Worm (Caenorhabditis elegans) whole organism, L4 larva: ENCODE data around the gene pph-1.
A peak's percentile ranks its signal among the peaks of the same experiment; 100 is the strongest.

ENCODE experiments used
- D1046.2 ChIP-seq: fragments of 200-800 bp; sonication (Bioruptor generic); IDR thresholded peaks from 2 replicates; pipeline ENCODE4 v1.3.6; 2022; ENCODE audit warnings: missing genetic modification characterization, missing compliant biosample characterization
- F26F4.8 ChIP-seq: fragments of 200-800 bp; sonication (Bioruptor generic); conservative IDR thresholded peaks from 2 replicates; pipeline ENCODE4 v1.3.6; 2022; ENCODE audit warnings: missing genetic modification characterization, missing compliant biosample characterization
- F49E8.2 ChIP-seq: sonication (generic microtip); optimal IDR thresholded peaks from 2 replicates; lab custom pipeline; 2016; ENCODE audit warnings: missing compliant biosample characterization, mild to moderate bottlenecking, missing genetic modification characterization, borderline replicate concordance
- Y105C5A.15 ChIP-seq: fragments of 200-800 bp; sonication (Bioruptor generic); IDR thresholded peaks from 2 replicates; pipeline ENCODE4 v1.3.6; 2022; ENCODE audit warnings: missing genetic modification characterization, missing compliant biosample characterization
- Y5F2A.4 ChIP-seq: fragments of 200-800 bp; sonication (Bioruptor generic); optimal IDR thresholded peaks from 2 replicates; lab custom pipeline; 2018; ENCODE audit warnings: mild to moderate bottlenecking, missing genetic modification characterization, missing compliant biosample characterization
- Y75B8A.6 ChIP-seq: fragments of 200-800 bp; sonication (Bioruptor generic); IDR thresholded peaks from 2 replicates; pipeline ENCODE4 v1.3.6; 2022; ENCODE audit warnings: missing genetic modification reagents, missing genetic modification characterization, missing compliant biosample characterization
- ZK337.2 ChIP-seq: fragments of 200-800 bp; sonication (Bioruptor generic); IDR thresholded peaks from 2 replicates; pipeline ENCODE4 v1.3.6; 2022; ENCODE audit warnings: missing genetic modification reagents, missing genetic modification characterization, missing compliant biosample characterization
- aha-1 ChIP-seq: fragments of 150-350 bp; peaks from one replicate; lab custom pipeline; 2014; ENCODE audit warnings: missing biosample characterization, missing genetic modification characterization
- aly-2 ChIP-seq: sonication (generic microtip); optimal IDR thresholded peaks from 2 replicates; lab custom pipeline; 2018; ENCODE audit warnings: missing biosample characterization, missing genetic modification characterization
- ama-1 ChIP-seq: fragments of 150-350 bp; optimal IDR thresholded peaks from 2 replicates; lab custom pipeline; 2014; ENCODE audit warnings: inconsistent platforms, mixed read lengths
- arid-1 ChIP-seq: fragments of 200-800 bp; sonication (Bioruptor generic); conservative IDR thresholded peaks from 2 replicates; pipeline ENCODE4 v1.3.6; 2022; ENCODE audit warnings: missing genetic modification reagents, missing genetic modification characterization, missing compliant biosample characterization
- ceh-44 ChIP-seq: fragments of 200-800 bp; sonication (Bioruptor generic); IDR thresholded peaks from 2 replicates; pipeline ENCODE4 v1.3.6; 2022; ENCODE audit warnings: missing genetic modification reagents, missing genetic modification characterization, missing compliant biosample characterization
- ceh-82 ChIP-seq: sonication (generic microtip); optimal IDR thresholded peaks from 2 replicates; lab custom pipeline; 2017; ENCODE audit warnings: missing biosample characterization, missing genetic modification characterization
- daf-16 ChIP-seq, 3 experiments: sonication (generic microtip); optimal IDR thresholded peaks; 2 replicates each; lab custom pipeline; 2016 to 2017; ENCODE audit warnings: missing genetic modification characterization in 3 of 3, missing genetic modification reagents in 3 of 3, mild to moderate bottlenecking in 2 of 3, missing compliant biosample characterization in 2 of 3, missing biosample characterization in 1 of 3, moderate library complexity in 1 of 3
- dmd-6 ChIP-seq: fragments of 200-800 bp; sonication (Bioruptor generic); IDR thresholded peaks from 2 replicates; pipeline ENCODE4 v1.3.6; 2022; ENCODE audit warnings: missing genetic modification reagents, missing genetic modification characterization, missing compliant biosample characterization
- dpl-1 ChIP-seq: fragments of 150-350 bp; optimal IDR thresholded peaks from 2 replicates; lab custom pipeline; 2014; ENCODE audit warnings: missing biosample characterization, missing genetic modification reagents, missing genetic modification characterization
- dve-1 ChIP-seq: sonication (generic microtip); optimal IDR thresholded peaks from 2 replicates; lab custom pipeline; 2017; ENCODE audit warnings: antibody characterized with exemption, mild to moderate bottlenecking, missing genetic modification characterization, missing compliant biosample characterization; ENCODE audit not compliant: insufficient read depth
- egl-27 ChIP-seq: sonication (generic microtip); optimal IDR thresholded peaks from 3 replicates; lab custom pipeline; 2017; ENCODE audit warnings: missing biosample characterization, missing genetic modification reagents, missing genetic modification characterization
- gei-8 ChIP-seq: fragments of 200-800 bp; sonication (Bioruptor generic); optimal IDR thresholded peaks from 2 replicates; lab custom pipeline; 2018; ENCODE audit warnings: mild to moderate bottlenecking, missing genetic modification characterization, missing compliant biosample characterization
- hif-1 ChIP-seq, 2 experiments: sonication (generic microtip); optimal IDR thresholded peaks; 2 replicates each; lab custom pipeline; 2016 to 2017; ENCODE audit warnings: missing compliant biosample characterization in 2 of 2, missing genetic modification characterization in 2 of 2, missing genetic modification reagents in 2 of 2, missing genotype in 2 of 2, mild to moderate bottlenecking in 1 of 2
- hlh-30 ChIP-seq: sonication (generic microtip); optimal IDR thresholded peaks from 2 replicates; lab custom pipeline; 2017; ENCODE audit warnings: antibody characterized with exemption, mild to moderate bottlenecking, missing genetic modification characterization, missing compliant biosample characterization; ENCODE audit not compliant: insufficient read depth
- jun-1 ChIP-seq: fragments of 150-350 bp; optimal IDR thresholded peaks from 2 replicates; lab custom pipeline; 2014; ENCODE audit warnings: missing biosample characterization, missing genetic modification reagents, missing genetic modification characterization
- lim-7 ChIP-seq: fragments of 200-800 bp; sonication (Bioruptor generic); IDR thresholded peaks from 2 replicates; pipeline ENCODE4 v1.3.6; 2022; ENCODE audit warnings: missing genetic modification characterization, missing compliant biosample characterization
- lsy-2 ChIP-seq, 2 experiments: fragments of 150-350 bp in 1 of 2; sonication (generic microtip) in 1 of 2; optimal IDR thresholded peaks; 2 replicates each; lab custom pipeline; 2014 to 2017; ENCODE audit warnings: missing biosample characterization in 2 of 2, missing genetic modification characterization in 2 of 2
- madf-5 ChIP-seq, 2 experiments: fragments of 200-800 bp; sonication (Bioruptor generic); IDR thresholded peaks; 2 replicates each; pipeline ENCODE4 v1.3.6; 2022; ENCODE audit warnings: missing compliant biosample characterization in 2 of 2, missing genetic modification characterization in 2 of 2
- mdl-1 ChIP-seq, 2 experiments: fragments of 150-350 bp in 1 of 2; sonication (generic microtip) in 1 of 2; optimal IDR thresholded peaks; 2 replicates each; lab custom pipeline; 2014 to 2017; ENCODE audit warnings: missing biosample characterization in 2 of 2, missing genetic modification characterization in 2 of 2
- mep-1 ChIP-seq: fragments of 150-350 bp; sonication (generic microtip); optimal IDR thresholded peaks from 3 replicates; lab custom pipeline; 2014; ENCODE audit warnings: missing biosample characterization, missing genetic modification characterization
- mes-2 ChIP-seq: sonication (generic microtip); optimal IDR thresholded peaks from 2 replicates; lab custom pipeline; 2016; ENCODE audit warnings: missing genotype, mild to moderate bottlenecking, missing genetic modification characterization, missing compliant biosample characterization; ENCODE audit not compliant: poor library complexity, severe bottlenecking
- nhr-102 ChIP-seq: sonication (generic microtip); optimal IDR thresholded peaks from 2 replicates; lab custom pipeline; 2016; ENCODE audit warnings: mild to moderate bottlenecking, missing genetic modification characterization, moderate library complexity, missing compliant biosample characterization
- nhr-237 ChIP-seq: sonication (generic microtip); optimal IDR thresholded peaks from 2 replicates; lab custom pipeline; 2017; ENCODE audit warnings: missing biosample characterization, missing genetic modification characterization
- nhr-28 ChIP-seq: fragments of 150-350 bp; optimal IDR thresholded peaks from 2 replicates; lab custom pipeline; 2014; ENCODE audit warnings: missing biosample characterization, missing genetic modification characterization
- nhr-42 ChIP-seq: fragments of 200-800 bp; sonication (Bioruptor generic); IDR thresholded peaks from 2 replicates; pipeline ENCODE4 v1.3.6; 2022; ENCODE audit warnings: missing genetic modification characterization, missing compliant biosample characterization
- nhr-48 ChIP-seq: sonication (generic microtip); optimal IDR thresholded peaks from 2 replicates; lab custom pipeline; 2016; ENCODE audit warnings: mild to moderate bottlenecking, missing genetic modification characterization, missing compliant biosample characterization
- nhr-6 ChIP-seq: fragments of 150-350 bp; optimal IDR thresholded peaks from 2 replicates; lab custom pipeline; 2014; ENCODE audit warnings: missing biosample characterization, missing genetic modification characterization
- nhr-76 ChIP-seq: fragments of 150-350 bp; optimal IDR thresholded peaks from 2 replicates; lab custom pipeline; 2014; ENCODE audit warnings: missing biosample characterization, missing genetic modification characterization
- nhr-77 ChIP-seq: fragments of 150-350 bp; optimal IDR thresholded peaks from 2 replicates; lab custom pipeline; 2014; ENCODE audit warnings: missing biosample characterization, missing genetic modification characterization
- pha-4 ChIP-seq, 2 experiments: fragments of 150-350 bp in 1 of 2; fragments of 200-800 bp in 1 of 2; sonication (Bioruptor generic) in 1 of 2; IDR thresholded peaks in 1 of 2; optimal IDR thresholded peaks in 1 of 2; 2 replicates each; pipeline versions ENCODE4 v1.3.6 to Lab custom; 2014 to 2022; ENCODE audit warnings: missing genetic modification characterization in 2 of 2, missing genetic modification reagents in 2 of 2, missing biosample characterization in 1 of 2, missing compliant biosample characterization in 1 of 2
- php-3 ChIP-seq: fragments of 200-800 bp; sonication (Bioruptor generic); IDR thresholded peaks from 2 replicates; pipeline ENCODE4 v1.3.6; 2022; ENCODE audit warnings: missing genetic modification reagents, missing genetic modification characterization, missing compliant biosample characterization
- pqm-1 ChIP-seq: sonication (generic microtip); optimal IDR thresholded peaks from 2 replicates; lab custom pipeline; 2017; ENCODE audit warnings: missing biosample characterization, missing genetic modification characterization
- rbr-2 ChIP-seq: sonication (generic microtip); optimal IDR thresholded peaks from 2 replicates; lab custom pipeline; 2016; ENCODE audit warnings: missing genotype, missing genetic modification characterization, missing compliant biosample characterization
- sdz-12 ChIP-seq: fragments of 200-800 bp; sonication (Bioruptor generic); optimal IDR thresholded peaks from 2 replicates; lab custom pipeline; 2018; ENCODE audit warnings: mild to moderate bottlenecking, missing genetic modification characterization, missing compliant biosample characterization
- spr-3 ChIP-seq: fragments of 200-800 bp; sonication (Bioruptor generic); optimal IDR thresholded peaks from 2 replicates; lab custom pipeline; 2018; ENCODE audit warnings: mild to moderate bottlenecking, missing genetic modification characterization, missing compliant biosample characterization
- tag-97 ChIP-seq: fragments of 200-800 bp; sonication (Bioruptor generic); IDR thresholded peaks from 2 replicates; pipeline ENCODE4 v1.3.6; 2022; ENCODE audit warnings: missing genetic modification characterization, missing compliant biosample characterization
- unc-39 ChIP-seq: sonication (generic microtip); optimal IDR thresholded peaks from 2 replicates; lab custom pipeline; 2017; ENCODE audit warnings: missing biosample characterization, missing genetic modification characterization
- unc-62 ChIP-seq, 3 experiments: fragments of 150-350 bp in 1 of 3; sonication (generic microtip); optimal IDR thresholded peaks in 2 of 3; peaks in 1 of 3; 1 replicate in 1 of 3; 2 replicates in 2 of 3; lab custom pipeline; 2014 to 2017; ENCODE audit warnings: missing biosample characterization in 3 of 3, missing genetic modification characterization in 3 of 3, missing genetic modification reagents in 3 of 3, missing genotype in 1 of 3
- zag-1 ChIP-seq: fragments of 150-350 bp; optimal IDR thresholded peaks from 2 replicates; lab custom pipeline; 2014; ENCODE audit warnings: missing biosample characterization, missing genetic modification characterization
- zfp-3 ChIP-seq: fragments of 200-800 bp; sonication (Bioruptor generic); conservative IDR thresholded peaks from 2 replicates; pipeline ENCODE4 v1.3.6; 2022; ENCODE audit warnings: missing genetic modification reagents, missing genetic modification characterization, missing compliant biosample characterization
- zip-11 ChIP-seq: fragments of 200-800 bp; sonication (Bioruptor generic); IDR thresholded peaks from 2 replicates; pipeline ENCODE4 v1.3.6; 2022; ENCODE audit warnings: missing genetic modification characterization, missing compliant biosample characterization

The pph-1 gene

DNA sequence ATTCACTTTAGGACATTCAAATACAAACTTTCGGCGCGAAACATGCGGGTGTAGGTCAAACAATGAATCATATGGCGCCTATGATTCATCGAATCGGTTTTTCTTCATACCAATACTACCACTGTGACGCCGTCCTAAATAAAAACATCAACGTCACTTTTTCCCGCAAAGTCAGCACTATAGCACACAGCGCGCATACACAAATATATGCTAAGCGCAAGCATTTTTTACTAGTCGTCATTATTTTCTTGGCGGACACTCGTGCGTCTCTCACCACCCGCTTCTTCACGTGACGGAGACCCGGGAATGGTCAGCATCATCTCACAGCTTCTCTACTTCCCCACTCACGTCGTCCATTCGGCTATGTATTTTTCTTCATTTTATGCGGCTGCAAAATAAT is 20.8 kb downstream of the pph-1 start:
- TF ChIP-seq spr-3 (GFP tag; lab: Kevin White, UChicago) (no peak), unc-39 (no peak), egl-27 (tag; lab: Kevin White, UChicago) (no peak), hlh-30 (tag; lab: Kevin White, UChicago) (peak; percentile 89), gei-8 (GFP tag; lab: Kevin White, UChicago) (no peak), aly-2 (tag; lab: Kevin White, UChicago) (no peak), nhr-28 (tag; lab: Kevin White, UChicago) (no peak), nhr-48 (tag; lab: Kevin White, UChicago) (no peak), nhr-77 (no peak), pqm-1 (no peak), F26F4.8 (no peak), Y105C5A.15 (GFP tag; lab: Robert Waterston, UW) (no peak), zip-11 (GFP tag; lab: Robert Waterston, UW) (no peak), D1046.2 (no peak), daf-16 (GFP tag; optimal IDR thresholded peaks at IDR 0.05; lab: Kevin White, UChicago) (no peak), daf-16 (tag; optimal IDR thresholded peaks at IDR 0.05; lab: Kevin White, UChicago) (no peak), php-3 (GFP tag; lab: Robert Waterston, UW) (no peak), sdz-12 (GFP tag; lab: Kevin White, UChicago) (no peak), dmd-6 (no peak), jun-1 (tag; lab: Kevin White, UChicago) (no peak), nhr-42 (GFP tag; lab: Robert Waterston, UW) (no peak), ZK337.2 (GFP tag; lab: Robert Waterston, UW) (no peak), aha-1 (tag; lab: Kevin White, UChicago) (peak; percentile 89), tag-97 (GFP tag; lab: Robert Waterston, UW) (no peak), nhr-237 (tag; lab: Kevin White, UChicago) (no peak), dve-1 (tag; lab: Kevin White, UChicago) (peak; percentile 61), zfp-3 (no peak), ceh-82 (tag; lab: Kevin White, UChicago) (no peak), arid-1 (GFP tag; lab: Robert Waterston, UW) (no peak), Y5F2A.4 (GFP tag; lab: Kevin White, UChicago) (no peak), madf-5 (GFP tag; IDR thresholded peaks at IDR 0.05; lab: Robert Waterston, UW) (no peak), mdl-1 (tag; optimal IDR thresholded peaks at IDR 0.05; lab: Kevin White, UChicago) (peak in 1 of 2 experiments; percentile 68), unc-62 (GFP tag; optimal IDR thresholded peaks at IDR 0.05 in 1 of 2; lab: Kevin White, UChicago) (peak in 1 of 2 experiments; percentile 25), unc-62 (tag; optimal IDR thresholded peaks at IDR 0.05; lab: Kevin White, UChicago) (no peak), rbr-2 (peak; percentile 0), hif-1 (tag; optimal IDR thresholded peaks at IDR 0.05; lab: Kevin White, UChicago) (no peak), nhr-102 (tag; lab: Kevin White, UChicago) (no peak), ama-1 (no peak), lim-7 (GFP tag; lab: Robert Waterston, UW) (no peak), pha-4 (GFP tag; IDR thresholded peaks at IDR 0.05; lab: Robert Waterston, UW) (no peak), pha-4 (tag; optimal IDR thresholded peaks at IDR 0.05; lab: Kevin White, UChicago) (peak; percentile 17), mes-2 (tag; lab: Kevin White, UChicago) (no peak), ceh-44 (GFP tag; lab: Robert Waterston, UW) (no peak), Y75B8A.6 (GFP tag; lab: Robert Waterston, UW) (no peak), nhr-76 (tag; lab: Kevin White, UChicago) (no peak), dpl-1 (GFP tag; lab: Kevin White, UChicago) (no peak), mep-1 (peak; percentile 4), zag-1 (no peak), nhr-6 (peak; percentile 30), lsy-2 (tag; optimal IDR thresholded peaks at IDR 0.05; lab: Kevin White, UChicago) (peak in 1 of 2 experiments; percentile 19), F49E8.2 (tag; lab: Kevin White, UChicago) (no peak)
